Worm (Caenorhabditis elegans) whole organism, L2 larva: ENCODE measurements around the gene vha-6.

Source experiments
- C34F6.9 ChIP-seq: fragments of 150-350 bp; optimal IDR thresholded peaks from 2 replicates; lab custom pipeline; 2014; ENCODE audit warnings: missing biosample characterization, missing genetic modification characterization
- F13H6.1 ChIP-seq: sonication (generic microtip); optimal IDR thresholded peaks from 2 replicates; lab custom pipeline; 2016; ENCODE audit warnings: missing genetic modification characterization, missing compliant biosample characterization
- R02D3.7 ChIP-seq: fragments of 150-350 bp; optimal IDR thresholded peaks from 2 replicates; lab custom pipeline; 2014; ENCODE audit warnings: missing biosample characterization, missing genetic modification characterization
- Y55F3AM.14 ChIP-seq: fragments of 200-800 bp; sonication (Bioruptor generic); optimal IDR thresholded peaks from 2 replicates; lab custom pipeline; 2018; ENCODE audit warnings: mild to moderate bottlenecking, missing genetic modification characterization, missing compliant biosample characterization
- ZK546.5 ChIP-seq: sonication (generic microtip); optimal IDR thresholded peaks from 2 replicates; lab custom pipeline; 2017; ENCODE audit warnings: missing biosample characterization, missing genetic modification characterization
- alr-1 ChIP-seq: fragments of 150-350 bp; optimal IDR thresholded peaks from 2 replicates; lab custom pipeline; 2014; ENCODE audit warnings: missing biosample characterization, missing genetic modification characterization
- ama-1 ChIP-seq: fragments of 150-350 bp; optimal IDR thresholded peaks from 2 replicates; lab custom pipeline; 2018; ENCODE audit warnings: inconsistent platforms
- blmp-1 ChIP-seq: sonication (generic microtip); optimal IDR thresholded peaks from 2 replicates; lab custom pipeline; 2017; ENCODE audit warnings: missing genetic modification characterization, mild to moderate bottlenecking, missing compliant biosample characterization, antibody characterized with exemption, moderate library complexity; ENCODE audit not compliant: insufficient read depth
- ceh-16 ChIP-seq: fragments of 150-350 bp; optimal IDR thresholded peaks from 2 replicates; lab custom pipeline; 2014; ENCODE audit warnings: missing biosample characterization, missing genetic modification characterization
- ceh-82 ChIP-seq: fragments of 150-350 bp; optimal IDR thresholded peaks from 2 replicates; lab custom pipeline; 2014; ENCODE audit warnings: missing biosample characterization, missing genetic modification characterization
- crh-2 ChIP-seq: sonication (generic microtip); optimal IDR thresholded peaks from 2 replicates; lab custom pipeline; 2017; ENCODE audit warnings: missing biosample characterization, missing genetic modification characterization
- dmd-4 ChIP-seq: sonication (generic microtip); optimal IDR thresholded peaks from 2 replicates; lab custom pipeline; 2017; ENCODE audit warnings: missing biosample characterization, missing genetic modification characterization
- elt-1 ChIP-seq: fragments of 150-350 bp; optimal IDR thresholded peaks from 2 replicates; lab custom pipeline; 2014; ENCODE audit warnings: missing biosample characterization, missing genetic modification characterization
- elt-3 ChIP-seq: sonication (generic microtip); optimal IDR thresholded peaks from 2 replicates; lab custom pipeline; 2017; ENCODE audit warnings: missing biosample characterization, missing genetic modification characterization
- fos-1 ChIP-seq: fragments of 150-350 bp; optimal IDR thresholded peaks from 2 replicates; lab custom pipeline; 2014; ENCODE audit warnings: missing biosample characterization, missing genetic modification characterization
- gmeb-1 ChIP-seq: fragments of 150-350 bp; optimal IDR thresholded peaks from 2 replicates; lab custom pipeline; 2014; ENCODE audit warnings: missing biosample characterization, missing genetic modification characterization
- lin-11 ChIP-seq: fragments of 150-350 bp; sonication (generic microtip); optimal IDR thresholded peaks from 2 replicates; lab custom pipeline; 2014; ENCODE audit warnings: missing biosample characterization, missing genetic modification characterization, inconsistent platforms, mixed read lengths
- lin-13 ChIP-seq: fragments of 150-350 bp; optimal IDR thresholded peaks from 2 replicates; lab custom pipeline; 2014; ENCODE audit warnings: missing biosample characterization, missing genetic modification reagents, missing genetic modification characterization
- lin-39 ChIP-seq: fragments of 150-350 bp; optimal IDR thresholded peaks from 2 replicates; lab custom pipeline; 2014; ENCODE audit warnings: missing biosample characterization, missing genetic modification reagents, missing genetic modification characterization
- lsy-2 ChIP-seq, 2 experiments: fragments of 150-350 bp in 1 of 2; sonication (generic microtip) in 1 of 2; optimal IDR thresholded peaks; 2 replicates each; lab custom pipeline; 2014 to 2017; ENCODE audit warnings: missing biosample characterization in 2 of 2, missing genetic modification characterization in 2 of 2
- mab-5 ChIP-seq: fragments of 150-350 bp; optimal IDR thresholded peaks from 2 replicates; lab custom pipeline; 2014; ENCODE audit warnings: missing biosample characterization, missing genetic modification characterization
- mbf-1 ChIP-seq: sonication (generic microtip); optimal IDR thresholded peaks from 2 replicates; lab custom pipeline; 2017; ENCODE audit warnings: missing biosample characterization, missing genetic modification characterization
- nhr-10 ChIP-seq: sonication (generic microtip); optimal IDR thresholded peaks from 2 replicates; lab custom pipeline; 2017; ENCODE audit warnings: missing biosample characterization, missing genetic modification characterization
- nhr-11 ChIP-seq: fragments of 150-350 bp; optimal IDR thresholded peaks from 2 replicates; lab custom pipeline; 2014; ENCODE audit warnings: missing biosample characterization, missing genetic modification characterization
- nhr-23 ChIP-seq: fragments of 150-350 bp; optimal IDR thresholded peaks from 2 replicates; lab custom pipeline; 2014; ENCODE audit warnings: missing biosample characterization, missing genetic modification reagents, missing genetic modification characterization
- nhr-237 ChIP-seq: fragments of 150-350 bp; optimal IDR thresholded peaks from 2 replicates; lab custom pipeline; 2014; ENCODE audit warnings: missing biosample characterization, missing genetic modification characterization
- nhr-25 ChIP-seq: fragments of 150-350 bp; sonication (generic microtip); optimal IDR thresholded peaks from 3 replicates; lab custom pipeline; 2014; ENCODE audit warnings: missing biosample characterization, missing genetic modification characterization
- nhr-6 ChIP-seq: fragments of 150-350 bp; optimal IDR thresholded peaks from 2 replicates; lab custom pipeline; 2014; ENCODE audit warnings: missing biosample characterization, missing genetic modification characterization
- nhr-77 ChIP-seq: fragments of 150-350 bp; optimal IDR thresholded peaks from 2 replicates; lab custom pipeline; 2014; ENCODE audit warnings: missing biosample characterization, missing genetic modification characterization
- peb-1 ChIP-seq: fragments of 150-350 bp; optimal IDR thresholded peaks from 2 replicates; lab custom pipeline; 2014; ENCODE audit warnings: missing biosample characterization, missing genetic modification characterization
- sem-4 ChIP-seq: fragments of 150-350 bp; optimal IDR thresholded peaks from 2 replicates; lab custom pipeline; 2014; ENCODE audit warnings: missing biosample characterization, missing genetic modification reagents, missing genetic modification characterization
- skn-1 ChIP-seq: sonication (generic microtip); optimal IDR thresholded peaks from 2 replicates; lab custom pipeline; 2017; ENCODE audit warnings: missing biosample characterization, missing genetic modification characterization
- sma-3 ChIP-seq: sonication (generic microtip); optimal IDR thresholded peaks from 2 replicates; lab custom pipeline; 2016; ENCODE audit warnings: missing genetic modification reagents, missing genetic modification characterization, missing compliant biosample characterization
- sma-9 ChIP-seq, 2 experiments: fragments of 150-350 bp in 1 of 2; sonication (generic microtip) in 1 of 2; optimal IDR thresholded peaks; 2 replicates each; lab custom pipeline; 2014 to 2016; ENCODE audit warnings: missing genetic modification characterization in 2 of 2, mild to moderate bottlenecking in 1 of 2, missing biosample characterization in 1 of 2, missing compliant biosample characterization in 1 of 2, missing genetic modification reagents in 1 of 2, moderate library complexity in 1 of 2
- snpc-4 ChIP-seq: fragments of 150-350 bp; optimal IDR thresholded peaks from 2 replicates; lab custom pipeline; 2014; ENCODE audit warnings: missing biosample characterization, missing genetic modification characterization
- unc-39 ChIP-seq: fragments of 150-350 bp; optimal IDR thresholded peaks from 2 replicates; lab custom pipeline; 2014; ENCODE audit warnings: missing biosample characterization, missing genetic modification characterization
- unc-62 ChIP-seq: fragments of 150-350 bp; optimal IDR thresholded peaks from 2 replicates; lab custom pipeline; 2014; ENCODE audit warnings: missing biosample characterization, missing genetic modification reagents, missing genetic modification characterization
- zag-1 ChIP-seq: fragments of 150-350 bp; optimal IDR thresholded peaks from 2 replicates; lab custom pipeline; 2014; ENCODE audit warnings: missing biosample characterization, missing genetic modification characterization
- ztf-1 ChIP-seq: fragments of 200-800 bp; sonication (Bioruptor generic); conservative IDR thresholded peaks from 2 replicates; pipeline ENCODE4 v1.3.6; 2022; ENCODE audit warnings: missing genetic modification characterization, missing compliant biosample characterization
- ztf-11 ChIP-seq: sonication (generic microtip); optimal IDR thresholded peaks from 2 replicates; lab custom pipeline; 2017; ENCODE audit warnings: missing biosample characterization, missing genetic modification characterization
- ztf-4 ChIP-seq: fragments of 150-350 bp; optimal IDR thresholded peaks from 2 replicates; lab custom pipeline; 2014; ENCODE audit warnings: missing biosample characterization, missing genetic modification characterization

vha-6 gene

DNA sequence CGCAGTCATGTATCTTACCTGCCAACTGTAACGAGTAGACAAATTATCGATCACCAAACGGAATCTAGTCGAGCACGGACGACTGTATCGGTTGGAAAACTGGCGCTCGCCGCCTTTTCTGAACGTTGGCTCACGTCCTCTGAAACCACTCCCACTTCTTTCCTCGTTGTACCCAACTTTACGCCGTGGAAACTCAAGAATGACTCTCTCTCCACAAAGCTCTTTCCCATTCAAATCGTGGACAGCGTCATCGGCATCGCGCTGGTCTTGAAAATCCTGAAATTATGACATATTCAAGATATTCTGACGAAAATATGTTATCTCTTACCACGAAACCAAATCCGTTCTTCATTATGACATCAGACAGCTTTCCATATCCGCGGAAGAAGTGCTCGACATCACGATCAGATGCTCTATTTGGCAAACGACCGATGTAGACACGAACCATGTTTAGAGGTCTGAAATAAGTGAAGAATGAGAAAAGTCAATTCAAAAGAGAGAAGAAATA is 14.3 kb upstream of the vha-6 start, which contains the start of gene rsp-2:
Gene rsp-2, minus strand, starts transcription at position 458 of the 508 bp plus-strand sequence.
- TF ChIP-seq lin-13 (GFP tag; lab: Kevin White, UChicago) (no peak), ama-1 (lab: Kevin White, UChicago) (no peak), sma-3 (GFP tag; lab: Kevin White, UChicago) (no peak)
- TF ChIP-seq, all 48 proteins: peak for 0

DNA sequence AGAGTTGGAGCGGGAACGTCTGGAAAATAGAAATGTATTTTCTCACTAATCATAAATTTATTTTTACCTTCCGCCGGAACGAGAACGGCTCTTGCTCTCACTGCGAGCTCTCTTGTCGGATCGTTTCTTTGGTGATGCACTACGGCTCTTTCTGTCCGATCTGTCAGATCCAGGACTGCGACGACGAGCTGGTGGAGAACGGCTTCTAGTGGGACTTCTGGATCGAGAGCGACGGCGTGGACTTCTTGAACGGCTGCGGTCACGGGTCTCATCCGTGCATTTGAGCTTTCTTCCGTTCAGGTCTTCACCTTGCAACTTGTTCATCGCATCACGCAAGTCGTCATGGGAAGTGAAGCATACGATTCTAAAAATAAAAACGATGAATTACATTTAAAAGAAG is 13.5 kb upstream of the vha-6 start:
- TF ChIP-seq F13H6.1 (tag; lab: Kevin White, UChicago) (no peak), mbf-1 (tag; lab: Kevin White, UChicago) (no peak), lin-13 (GFP tag; lab: Kevin White, UChicago) (no peak), sma-9 (GFP tag; optimal IDR thresholded peaks at IDR 0.05; lab: Kevin White, UChicago) (no peak), sma-9 (tag; optimal IDR thresholded peaks at IDR 0.05; lab: Kevin White, UChicago) (no peak), mab-5 (tag; lab: Kevin White, UChicago) (no peak), lin-11 (tag; lab: Kevin White, UChicago) (no peak), nhr-11 (tag; lab: Kevin White, UChicago) (no peak), sma-3 (GFP tag; lab: Kevin White, UChicago) (no peak), ZK546.5 (tag; lab: Kevin White, UChicago) (no peak), lsy-2 (tag; optimal IDR thresholded peaks at IDR 0.05; lab: Kevin White, UChicago) (no peak), unc-62 (GFP tag; lab: Kevin White, UChicago) (no peak), unc-39 (tag; lab: Kevin White, UChicago) (no peak), peb-1 (no peak), fos-1 (tag; lab: Kevin White, UChicago) (no peak), nhr-6 (tag; lab: Kevin White, UChicago) (no peak), ceh-16 (tag; lab: Kevin White, UChicago) (no peak), skn-1 (no peak), nhr-10 (tag; lab: Kevin White, UChicago) (no peak), sem-4 (no peak), R02D3.7 (tag; lab: Kevin White, UChicago) (no peak)

DNA sequence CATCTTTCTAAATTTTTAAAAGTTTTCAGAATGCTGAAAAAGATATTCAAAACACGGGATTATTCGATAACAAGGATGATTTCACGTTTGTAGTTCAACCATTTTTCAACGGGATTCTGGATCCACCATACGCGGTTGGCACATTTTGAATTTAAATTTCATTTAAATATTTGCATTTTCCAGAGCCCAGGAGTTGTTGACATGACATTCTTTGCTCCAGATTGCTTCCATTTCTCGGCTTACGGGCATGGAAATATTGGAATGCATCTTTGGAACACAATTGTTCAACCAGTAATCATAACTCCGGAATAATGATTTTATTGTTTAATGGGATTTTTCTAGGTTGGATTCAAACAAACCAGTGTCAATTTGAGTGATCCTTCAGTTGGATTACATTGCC is 12.6 kb upstream of the vha-6 start:
- TF ChIP-seq ceh-16 (tag; lab: Kevin White, UChicago) (no peak), Y55F3AM.14 (GFP tag; lab: Kevin White, UChicago) (no peak), lsy-2 (tag; optimal IDR thresholded peaks at IDR 0.05; lab: Kevin White, UChicago) (no peak), crh-2 (tag; lab: Kevin White, UChicago) (no peak), ceh-82 (tag; lab: Kevin White, UChicago) (no peak)

DNA sequence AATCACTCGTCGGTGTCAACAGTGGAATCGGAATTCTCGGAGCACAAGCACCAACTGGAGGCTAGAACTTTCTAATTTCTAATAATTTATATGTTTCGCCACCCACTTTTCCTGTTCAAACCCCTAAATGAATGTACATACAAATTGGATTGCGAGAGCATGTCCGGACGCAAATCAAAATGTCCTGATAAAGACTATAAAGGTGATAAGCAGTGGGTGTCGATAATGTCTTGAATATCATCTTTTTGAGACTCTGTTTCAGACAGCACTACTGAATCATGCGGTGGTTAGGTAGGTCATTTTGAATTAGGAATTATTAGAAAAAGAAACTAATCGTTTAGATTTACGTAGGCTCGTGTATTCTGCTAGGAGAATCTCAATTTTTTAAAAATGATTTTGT is 10.5 kb upstream of the vha-6 start, which contains the start of gene W02B12.1:
Gene W02B12.1, plus strand, starts transcription at position 269 of the 400 bp plus-strand sequence.
- TF ChIP-seq C34F6.9 (tag; lab: Kevin White, UChicago) (no peak), lin-11 (tag; lab: Kevin White, UChicago) (no peak), lin-39 (tag; lab: Kevin White, UChicago) (no peak), sma-3 (GFP tag; lab: Kevin White, UChicago) (no peak), mab-5 (tag; lab: Kevin White, UChicago) (no peak), ztf-1 (GFP tag; lab: Robert Waterston, UW) (no peak), zag-1 (tag; lab: Kevin White, UChicago) (no peak), gmeb-1 (tag; lab: Kevin White, UChicago) (no peak), nhr-11 (tag; lab: Kevin White, UChicago) (no peak), ztf-11 (tag; lab: Kevin White, UChicago) (no peak), ztf-4 (tag; lab: Kevin White, UChicago) (no peak), elt-1 (tag; lab: Kevin White, UChicago) (no peak), elt-3 (tag; lab: Kevin White, UChicago) (no peak), fos-1 (tag; lab: Kevin White, UChicago) (peak; percentile 79), sma-9 (GFP tag; optimal IDR thresholded peaks at IDR 0.05; lab: Kevin White, UChicago) (no peak), sma-9 (tag; optimal IDR thresholded peaks at IDR 0.05; lab: Kevin White, UChicago) (no peak), skn-1 (peak; percentile 50)

DNA sequence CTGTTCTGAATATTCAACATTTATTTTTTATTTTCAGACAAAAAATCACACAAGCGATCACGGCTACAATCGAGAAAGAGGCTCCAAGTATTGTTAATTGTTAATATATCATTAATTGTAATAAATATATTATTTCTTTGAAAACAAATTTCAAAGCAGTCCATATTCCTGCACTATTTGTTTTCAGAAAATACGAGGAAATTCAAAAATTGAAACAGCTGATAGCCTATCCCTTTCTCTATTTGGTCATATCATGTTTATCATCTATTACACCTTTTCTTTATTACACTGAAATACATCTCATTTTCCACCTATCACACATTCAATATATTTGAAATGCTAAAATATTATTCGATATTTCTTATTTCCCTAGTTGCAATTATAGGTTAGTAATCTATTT is 6.7 kb upstream of the vha-6 start, which contains the start of gene W02B12.13:
Gene W02B12.13, plus strand, starts transcription at position 301 of the 400 bp plus-strand sequence.
- TF ChIP-seq nhr-77 (tag; lab: Kevin White, UChicago) (no peak), nhr-6 (tag; lab: Kevin White, UChicago) (no peak), alr-1 (tag; lab: Kevin White, UChicago) (no peak), ztf-11 (tag; lab: Kevin White, UChicago) (no peak), ztf-1 (GFP tag; lab: Robert Waterston, UW) (no peak), C34F6.9 (tag; lab: Kevin White, UChicago) (no peak), ama-1 (lab: Kevin White, UChicago) (no peak), peb-1 (no peak), snpc-4 (tag; lab: Kevin White, UChicago) (no peak), gmeb-1 (tag; lab: Kevin White, UChicago) (no peak), nhr-25 (tag; lab: Kevin White, UChicago) (no peak), blmp-1 (tag; lab: Kevin White, UChicago) (no peak), ztf-4 (tag; lab: Kevin White, UChicago) (no peak), fos-1 (tag; lab: Kevin White, UChicago) (no peak), nhr-237 (tag; lab: Kevin White, UChicago) (no peak), dmd-4 (tag; lab: Kevin White, UChicago) (no peak), nhr-23 (tag; lab: Kevin White, UChicago) (no peak)
